Fruit fly (Drosophila melanogaster) whole organism, prepupa: ENCODE measurements around the gene CG16815.

ENCODE experiments used
- CG32006 ChIP-seq: fragments of 200-800 bp; sonication (Bioruptor generic); optimal IDR thresholded peaks from 3 replicates; lab custom pipeline; 2017; ENCODE audit warnings: missing biosample characterization, mild to moderate bottlenecking, missing genetic modification characterization
- CG3919 ChIP-seq: fragments of 200-800 bp; sonication (Bioruptor generic); optimal IDR thresholded peaks from 3 replicates; lab custom pipeline; 2016; ENCODE audit warnings: missing biosample characterization, missing genetic modification characterization
- fd59A ChIP-seq: fragments of 200-800 bp; sonication (Bioruptor generic); optimal IDR thresholded peaks from 2 replicates; lab custom pipeline; 2017; ENCODE audit warnings: missing biosample characterization, mild to moderate bottlenecking, missing genetic modification characterization, missing genetic modification reagents

- no peak for TF ChIP-seq fd59A (GFP tag; lab: Kevin White, UChicago)
- no peak for TF ChIP-seq CG32006 (GFP tag; lab: Kevin White, UChicago)
- no peak for TF ChIP-seq CG3919
Measured at dm6 chr2L:13234610-13235489, 5.2 kb downstream of the CG16815 start, which contains the start of gene Mabi.
